Fruit fly (Drosophila melanogaster) whole organism, adult: ENCODE measurements around the gene CG15760.

Experiments used
- CG11617 ChIP-seq: fragments of 200-800 bp; sonication (Bioruptor generic); optimal IDR thresholded peaks from 2 replicates; lab custom pipeline; 2017; ENCODE audit warnings: mild to moderate bottlenecking, missing biosample characterization, missing genetic modification reagents, missing genetic modification characterization
- CG33017 ChIP-seq: fragments of 200-800 bp; sonication (Bioruptor generic); optimal IDR thresholded peaks from 2 replicates; lab custom pipeline; 2018; ENCODE audit warnings: missing biosample characterization, mild to moderate bottlenecking, missing genetic modification characterization, moderate library complexity
- CG7101 ChIP-seq: fragments of 200-800 bp; sonication (Bioruptor generic); optimal IDR thresholded peaks from 2 replicates; lab custom pipeline; 2018; ENCODE audit warnings: missing biosample characterization, mild to moderate bottlenecking, missing genetic modification characterization, moderate library complexity
- Clk ChIP-seq: fragments of 200-800 bp; sonication (Bioruptor generic); optimal IDR thresholded peaks from 2 replicates; lab custom pipeline; 2017; ENCODE audit warnings: missing biosample characterization, missing genetic modification characterization
- Mnt ChIP-seq: fragments of 200-800 bp; sonication (Bioruptor generic); optimal IDR thresholded peaks from 2 replicates; lab custom pipeline; 2016; ENCODE audit warnings: missing biosample characterization, mild to moderate bottlenecking, missing genetic modification characterization
- cnc ChIP-seq, 2 experiments: fragments of >200 bp; optimal IDR thresholded peaks; 2 replicates each; lab custom pipeline; 2017
- kay ChIP-seq: fragments of 200-800 bp; sonication (Bioruptor generic); peaks from one replicate; lab custom pipeline; 2016; ENCODE audit warnings: missing biosample characterization, missing genetic modification characterization, borderline replicate concordance
- ovo ChIP-seq: fragments of 200-800 bp; sonication (Bioruptor generic); optimal IDR thresholded peaks from 2 replicates; lab custom pipeline; 2016; ENCODE audit warnings: missing biosample characterization, missing genetic modification characterization
- pad ChIP-seq: fragments of 200-800 bp; sonication (Bioruptor generic); optimal IDR thresholded peaks from 3 replicates; lab custom pipeline; 2017; ENCODE audit warnings: missing biosample characterization, missing genetic modification characterization, mild to moderate bottlenecking, moderate library complexity, missing genetic modification reagents
- tj ChIP-seq: fragments of 200-800 bp; sonication (Bioruptor generic); optimal IDR thresholded peaks from 3 replicates; lab custom pipeline; 2017; ENCODE audit warnings: missing biosample characterization, mild to moderate bottlenecking, missing genetic modification characterization, moderate library complexity

- TF ChIP-seq Mnt (peak; percentile 88), kay (GFP tag; lab: Kevin White, UChicago) (no peak), tj (no peak), cnc (optimal IDR thresholded peaks at IDR 0.05; lab: Kevin White, UChicago) (no peak), pad (GFP tag; lab: Kevin White, UChicago) (no peak), Clk (GFP tag; lab: Kevin White, UChicago) (no peak), CG11617 (GFP tag; lab: Kevin White, UChicago) (no peak), CG7101 (tag; lab: Kevin White, UChicago) (no peak), CG33017 (no peak), ovo (GFP tag; lab: Kevin White, UChicago) (no peak)
Observed at dm6 chrX:13680262-13680661, 10.8 kb downstream of the CG15760 start, which contains the start of gene CG12177.
